Fruit fly (Drosophila melanogaster): ENCODE data around the gene CG10588.
A peak's percentile ranks its signal among the peaks of the same experiment; 100 is the strongest.

The CG10588 gene

DNA sequence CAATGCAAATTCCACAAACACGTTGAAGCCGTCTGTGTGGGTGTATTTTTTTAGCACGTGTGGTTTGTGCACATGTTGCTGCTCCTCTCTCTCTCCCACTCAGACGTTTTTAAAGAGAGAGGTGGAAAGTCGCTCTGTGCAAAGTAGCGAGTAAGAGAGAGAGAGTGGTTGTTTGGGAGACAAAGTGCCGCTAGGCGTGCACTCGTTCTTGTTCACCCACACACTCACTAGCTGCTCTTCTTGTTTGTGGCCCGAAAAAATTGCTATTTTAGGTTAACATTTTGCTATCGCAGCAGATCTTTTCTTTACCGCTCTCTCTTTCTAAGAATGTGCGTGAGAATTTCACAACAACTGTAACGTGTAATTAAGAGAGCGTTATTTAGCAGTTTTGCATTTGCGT lies 52.2 kb downstream of the CG10588 start (continued):
- TF ChIP-seq CG32767 (GFP tag; IDR thresholded peaks at IDR 0.05) (no peak), vvl (GFP tag; IDR thresholded peaks at IDR 0.05) (peak; percentile 45; the same call in 1 of the 2 replicates), knrl (GFP tag; IDR thresholded peaks at IDR 0.05; ENCODE audit: partially characterized antibody) (no peak), HLH54F (GFP tag; optimal IDR thresholded peaks at IDR 0.05) (no peak), CG1024 (GFP tag; IDR thresholded peaks at IDR 0.05) (no peak), hbn (GFP tag; IDR thresholded peaks at IDR 0.05; ENCODE audit: partially characterized antibody) (peak; percentile 21; the same call in 1 of the 2 replicates), ewg (GFP tag; optimal IDR thresholded peaks at IDR 0.05) (no peak), CG12769 (tag; optimal IDR thresholded peaks at IDR 0.05) (peak; percentile 66), Blimp-1 (GFP tag; optimal IDR thresholded peaks at IDR 0.05) (no peak), CG1832 (GFP tag; optimal IDR thresholded peaks at IDR 0.05) (peak; percentile 26), kah (GFP tag; optimal IDR thresholded peaks at IDR 0.05) (peak; percentile 38)

dm6 chr3L:21009405-21010120 lies 52.8 kb downstream of the CG10588 start:
- TF ChIP-seq CG7745 (tag; optimal IDR thresholded peaks at IDR 0.05) = peak; percentile 43
- 0 out of 2 replicates have a peak, but pooled peaks have one; percentile 14 for TF ChIP-seq onecut (GFP tag; IDR thresholded peaks at IDR 0.05)
- TF ChIP-seq dati (GFP tag; IDR thresholded peaks at IDR 0.05) = no peak
- peak; percentile 9 to 19 for TF ChIP-seq chif (GFP tag; optimal IDR thresholded peaks at IDR 0.05)
- TF ChIP-seq CG7357 (GFP tag; IDR thresholded peaks at IDR 0.05) = peak; percentile 34; the same call in 1 of the 3 replicates
- TF ChIP-seq CG8359 (GFP tag; optimal IDR thresholded peaks at IDR 0.05; ENCODE audit: borderline replicate concordance) = no peak
- TF ChIP-seq Abd-B (GFP tag; optimal IDR thresholded peaks at IDR 0.05) = no peak
- TF ChIP-seq slp2 (GFP tag; optimal IDR thresholded peaks at IDR 0.05) = peak; percentile 15
- TF ChIP-seq CG4820 (GFP tag; optimal IDR thresholded peaks at IDR 0.05) = peak; percentile 28
- peak; percentile 72 for TF ChIP-seq CG32532 (GFP tag; IDR thresholded peaks at IDR 0.05)
- no peak for TF ChIP-seq wek (GFP tag; optimal IDR thresholded peaks at IDR 0.05)
- TF ChIP-seq chinmo (GFP tag; IDR thresholded peaks at IDR 0.05; ENCODE audit: partially characterized antibody) = 0 out of 4 replicates have a peak, but pooled peaks have one; percentile 58
- no peak for TF ChIP-seq Nf-YC (tag; optimal IDR thresholded peaks at IDR 0.05)
- TF ChIP-seq pita (GFP tag; optimal IDR thresholded peaks at IDR 0.05) = no peak
- no peak for TF ChIP-seq CG17568 (GFP tag; optimal IDR thresholded peaks at IDR 0.05)
- TF ChIP-seq CG32772 (GFP tag; IDR thresholded peaks at IDR 0.05) = peak; percentile 51; the same call in 1 of the 2 replicates
- no peak for TF ChIP-seq zen2 (GFP tag; IDR thresholded peaks at IDR 0.05; ENCODE audit: partially characterized antibody)
- TF ChIP-seq Rfx (GFP tag; IDR thresholded peaks at IDR 0.05) = peak; percentile 68
- TF ChIP-seq Chrac-16 (GFP tag; optimal IDR thresholded peaks at IDR 0.05) = no peak
- no peak for TF ChIP-seq Spps (tag; optimal IDR thresholded peaks at IDR 0.05)
- TF ChIP-seq dysf (GFP tag; IDR thresholded peaks at IDR 0.05) = peak; percentile 67; the same call in 2 of the 3 replicates
- TF ChIP-seq Blimp-1 (GFP tag; optimal IDR thresholded peaks at IDR 0.05) = peak; percentile 33
- no peak for TF ChIP-seq Doc3 (GFP tag; IDR thresholded peaks at IDR 0.05; ENCODE audit: partially characterized antibody)
- TF ChIP-seq Vsx1 (GFP tag; optimal IDR thresholded peaks at IDR 0.05) = peak; percentile 15
- TF ChIP-seq CG15601 (tag; optimal IDR thresholded peaks at IDR 0.05) = no peak
- TF ChIP-seq br (optimal IDR thresholded peaks at IDR 0.05) = no peak
- no peak for TF ChIP-seq amos (GFP tag; IDR thresholded peaks at IDR 0.05; ENCODE audit: partially characterized antibody)
- no peak for TF ChIP-seq CG2129 (GFP tag; IDR thresholded peaks at IDR 0.05; ENCODE audit: partially characterized antibody)
- peak; percentile 2 for TF ChIP-seq CG12744 (GFP tag; optimal IDR thresholded peaks at IDR 0.05)
- no peak for TF ChIP-seq psq (GFP tag; optimal IDR thresholded peaks at IDR 0.05)
- TF ChIP-seq NfI (GFP tag; optimal IDR thresholded peaks at IDR 0.05) = peak; percentile 19
- no peak for TF ChIP-seq Poxn (GFP tag; IDR thresholded peaks at IDR 0.05)
- TF ChIP-seq vvl (GFP tag; IDR thresholded peaks at IDR 0.05) = peak; percentile 85
- no peak for TF ChIP-seq jigr1 (GFP tag; IDR thresholded peaks at IDR 0.05)
- TF ChIP-seq nom (GFP tag; optimal IDR thresholded peaks at IDR 0.05) = no peak
- TF ChIP-seq Bteb2 (GFP tag; optimal IDR thresholded peaks at IDR 0.05) = peak; percentile 21
- TF ChIP-seq CG12104 (GFP tag; optimal IDR thresholded peaks at IDR 0.05) = peak; percentile 26
- peak; percentile 52; the same call in 1 of the 2 replicates for TF ChIP-seq MBD-R2 (GFP tag; IDR thresholded peaks at IDR 0.05)

Data from whole organism, embryonic.